Worm (Caenorhabditis elegans) whole organism, L4 larva: Measurements from ENCODE around the gene Y105C5A.1285.

ENCODE experiments used
- F26F4.8 ChIP-seq: fragments of 200-800 bp; sonication (Bioruptor generic); conservative IDR thresholded peaks from 2 replicates; pipeline ENCODE4 v1.3.6; 2022; ENCODE audit warnings: missing genetic modification characterization, missing compliant biosample characterization
- F49E8.2 ChIP-seq: sonication (generic microtip); optimal IDR thresholded peaks from 2 replicates; lab custom pipeline; 2016; ENCODE audit warnings: missing compliant biosample characterization, mild to moderate bottlenecking, missing genetic modification characterization, borderline replicate concordance
- aly-2 ChIP-seq: sonication (generic microtip); optimal IDR thresholded peaks from 2 replicates; lab custom pipeline; 2018; ENCODE audit warnings: missing biosample characterization, missing genetic modification characterization
- ctbp-1 ChIP-seq: fragments of 200-800 bp; sonication (Bioruptor generic); IDR thresholded peaks from 2 replicates; pipeline ENCODE4 v1.3.6; 2022; ENCODE audit warnings: missing genetic modification reagents, missing genetic modification characterization, missing compliant biosample characterization
- daf-12 ChIP-seq: fragments of 150-350 bp; optimal IDR thresholded peaks from 2 replicates; lab custom pipeline; 2014; ENCODE audit warnings: missing biosample characterization, missing genetic modification reagents, missing genetic modification characterization
- daf-16 ChIP-seq, 3 experiments: sonication (generic microtip); optimal IDR thresholded peaks; 2 replicates each; lab custom pipeline; 2016 to 2017; ENCODE audit warnings: missing genetic modification characterization in 3 of 3, missing genetic modification reagents in 3 of 3, mild to moderate bottlenecking in 2 of 3, missing compliant biosample characterization in 2 of 3, missing biosample characterization in 1 of 3, moderate library complexity in 1 of 3
- dve-1 ChIP-seq: sonication (generic microtip); optimal IDR thresholded peaks from 2 replicates; lab custom pipeline; 2017; ENCODE audit warnings: antibody characterized with exemption, mild to moderate bottlenecking, missing genetic modification characterization, missing compliant biosample characterization; ENCODE audit not compliant: insufficient read depth
- egl-43 ChIP-seq: fragments of 200-800 bp; sonication (Bioruptor generic); IDR thresholded peaks from 2 replicates; pipeline ENCODE4 v1.3.6; 2022; ENCODE audit warnings: missing genetic modification reagents, missing genetic modification characterization, missing compliant biosample characterization
- gei-8 ChIP-seq: fragments of 200-800 bp; sonication (Bioruptor generic); optimal IDR thresholded peaks from 2 replicates; lab custom pipeline; 2018; ENCODE audit warnings: mild to moderate bottlenecking, missing genetic modification characterization, missing compliant biosample characterization
- lim-7 ChIP-seq: fragments of 200-800 bp; sonication (Bioruptor generic); IDR thresholded peaks from 2 replicates; pipeline ENCODE4 v1.3.6; 2022; ENCODE audit warnings: missing genetic modification characterization, missing compliant biosample characterization
- lin-15B ChIP-seq: fragments of 150-350 bp; sonication (generic microtip); optimal IDR thresholded peaks from 3 replicates; lab custom pipeline; 2014; ENCODE audit warnings: missing biosample characterization, missing genetic modification characterization
- madf-5 ChIP-seq, 2 experiments: fragments of 200-800 bp; sonication (Bioruptor generic); IDR thresholded peaks; 2 replicates each; pipeline ENCODE4 v1.3.6; 2022; ENCODE audit warnings: missing compliant biosample characterization in 2 of 2, missing genetic modification characterization in 2 of 2
- nhr-102 ChIP-seq: sonication (generic microtip); optimal IDR thresholded peaks from 2 replicates; lab custom pipeline; 2016; ENCODE audit warnings: mild to moderate bottlenecking, missing genetic modification characterization, moderate library complexity, missing compliant biosample characterization
- nhr-111 ChIP-seq: fragments of 200-800 bp; sonication (Bioruptor generic); optimal IDR thresholded peaks from 2 replicates; lab custom pipeline; 2018; ENCODE audit warnings: mild to moderate bottlenecking, missing genetic modification characterization, missing compliant biosample characterization
- nhr-25 ChIP-seq: sonication (generic microtip); optimal IDR thresholded peaks from 2 replicates; lab custom pipeline; 2017; ENCODE audit warnings: missing genetic modification characterization, mild to moderate bottlenecking, missing compliant biosample characterization, antibody characterized with exemption, moderate library complexity, borderline replicate concordance; ENCODE audit not compliant: insufficient read depth
- nhr-42 ChIP-seq: fragments of 200-800 bp; sonication (Bioruptor generic); IDR thresholded peaks from 2 replicates; pipeline ENCODE4 v1.3.6; 2022; ENCODE audit warnings: missing genetic modification characterization, missing compliant biosample characterization
- nhr-6 ChIP-seq: fragments of 150-350 bp; optimal IDR thresholded peaks from 2 replicates; lab custom pipeline; 2014; ENCODE audit warnings: missing biosample characterization, missing genetic modification characterization
- nhr-76 ChIP-seq: fragments of 150-350 bp; optimal IDR thresholded peaks from 2 replicates; lab custom pipeline; 2014; ENCODE audit warnings: missing biosample characterization, missing genetic modification characterization
- nhr-77 ChIP-seq: fragments of 150-350 bp; optimal IDR thresholded peaks from 2 replicates; lab custom pipeline; 2014; ENCODE audit warnings: missing biosample characterization, missing genetic modification characterization
- pha-4 ChIP-seq, 2 experiments: fragments of 150-350 bp in 1 of 2; fragments of 200-800 bp in 1 of 2; sonication (Bioruptor generic) in 1 of 2; IDR thresholded peaks in 1 of 2; optimal IDR thresholded peaks in 1 of 2; 2 replicates each; pipeline versions ENCODE4 v1.3.6 to Lab custom; 2014 to 2022; ENCODE audit warnings: missing genetic modification characterization in 2 of 2, missing genetic modification reagents in 2 of 2, missing biosample characterization in 1 of 2, missing compliant biosample characterization in 1 of 2
- saeg-2 ChIP-seq: fragments of 200-800 bp; sonication (Bioruptor generic); IDR thresholded peaks from 2 replicates; pipeline ENCODE4 v1.3.6; 2022; ENCODE audit warnings: missing genetic modification reagents, missing genetic modification characterization, missing compliant biosample characterization
- snpc-1.2 ChIP-seq: fragments of 200-800 bp; sonication (Bioruptor generic); IDR thresholded peaks from 2 replicates; pipeline ENCODE4 v1.3.6; 2022; ENCODE audit warnings: missing genetic modification reagents, missing genetic modification characterization, missing compliant biosample characterization
- snpc-4 ChIP-seq: fragments of 150-350 bp; optimal IDR thresholded peaks from 2 replicates; lab custom pipeline; 2014; ENCODE audit warnings: missing biosample characterization, missing genetic modification characterization
- spr-1 ChIP-seq: sonication (generic microtip); optimal IDR thresholded peaks from 2 replicates; lab custom pipeline; 2016; ENCODE audit warnings: mild to moderate bottlenecking, missing genetic modification characterization, missing compliant biosample characterization
- unc-39 ChIP-seq: sonication (generic microtip); optimal IDR thresholded peaks from 2 replicates; lab custom pipeline; 2017; ENCODE audit warnings: missing biosample characterization, missing genetic modification characterization
- vab-7 ChIP-seq: fragments of 200-800 bp; sonication (Bioruptor generic); IDR thresholded peaks from 2 replicates; pipeline ENCODE4 v1.3.6; 2022; ENCODE audit warnings: missing genetic modification reagents, missing genetic modification characterization, missing compliant biosample characterization

Y105C5A.1285 gene

DNA sequence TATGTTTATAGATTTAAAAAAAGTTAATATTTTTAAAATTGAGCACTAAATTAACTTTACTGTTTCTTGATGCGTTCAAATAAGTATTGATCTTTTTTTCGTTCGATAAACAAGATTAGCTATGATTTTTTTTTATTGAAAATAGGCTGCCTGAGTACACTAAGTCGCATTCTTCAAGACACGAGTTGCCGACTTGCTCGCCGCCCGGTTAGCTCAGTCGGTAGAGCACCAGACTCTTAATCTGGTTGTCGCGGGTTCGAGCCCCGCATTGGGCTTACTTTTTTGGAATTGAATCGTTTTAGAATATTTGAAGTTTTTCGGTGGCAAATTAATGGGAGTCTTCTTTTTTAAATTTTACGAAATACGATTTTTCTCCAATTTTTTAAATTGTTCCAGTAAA, 41.0 kb downstream of the Y105C5A.1285 start:
- TF ChIP-seq nhr-42 (GFP tag; lab: Robert Waterston, UW) (no peak), snpc-4 (tag; lab: Kevin White, UChicago) (no peak), F26F4.8 (GFP tag; lab: Robert Waterston, UW) (no peak), F49E8.2 (tag; lab: Kevin White, UChicago) (peak; percentile 5), saeg-2 (no peak), snpc-1.2 (GFP tag; lab: Robert Waterston, UW) (peak; percentile 99), nhr-102 (tag; lab: Kevin White, UChicago) (no peak), madf-5 (GFP tag; IDR thresholded peaks at IDR 0.05; lab: Robert Waterston, UW) (peak in 1 of 2 experiments; percentile 67; a peak in 2 of 4 replicates), nhr-6 (tag; lab: Kevin White, UChicago) (no peak), spr-1 (tag; lab: Kevin White, UChicago) (no peak), dve-1 (tag; lab: Kevin White, UChicago) (peak; percentile 18), vab-7 (GFP tag; lab: Robert Waterston, UW) (0 out of 2 replicates have a peak, but pooled peaks have one; percentile 41), unc-39 (tag; lab: Kevin White, UChicago) (no peak), nhr-77 (no peak), gei-8 (no peak), aly-2 (tag; lab: Kevin White, UChicago) (no peak), lin-15B (tag; lab: Kevin White, UChicago) (no peak), nhr-25 (tag; lab: Kevin White, UChicago) (no peak), pha-4 (GFP tag; IDR thresholded peaks at IDR 0.05; lab: Robert Waterston, UW) (peak; percentile 24; the same call in 1 of the 2 replicates), pha-4 (tag; optimal IDR thresholded peaks at IDR 0.05; lab: Kevin White, UChicago) (no peak)
- TF ChIP-seq, all 104 proteins: peak for 6

DNA sequence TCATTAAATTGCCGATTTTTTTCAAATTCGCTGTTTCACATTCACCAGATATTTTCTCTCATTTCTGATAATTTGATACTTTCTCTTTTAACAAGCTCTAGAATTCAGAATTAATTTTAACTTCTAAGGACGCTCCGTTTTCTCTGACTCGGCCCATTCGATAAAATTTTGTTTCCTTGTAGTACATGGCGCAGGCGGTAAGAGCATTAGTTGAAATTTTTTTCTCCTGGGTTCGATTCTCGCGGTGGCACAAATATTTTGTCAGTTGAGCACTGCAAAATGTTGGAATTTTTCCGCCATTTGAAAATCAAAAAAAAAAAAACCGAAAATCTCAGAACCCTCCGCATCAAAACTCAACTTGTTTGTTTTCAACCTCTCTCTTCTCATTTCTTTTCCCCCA, 41.8 kb downstream of the Y105C5A.1285 start:
- no peak for TF ChIP-seq lim-7
- no peak for TF ChIP-seq nhr-76 (tag; lab: Kevin White, UChicago)
- TF ChIP-seq daf-16 (GFP tag; optimal IDR thresholded peaks at IDR 0.05; lab: Kevin White, UChicago): no peak
- no peak for TF ChIP-seq daf-16 (tag; optimal IDR thresholded peaks at IDR 0.05; lab: Kevin White, UChicago)
- TF ChIP-seq daf-12 (tag; lab: Kevin White, UChicago): no peak
- TF ChIP-seq nhr-111 (GFP tag; lab: Kevin White, UChicago): no peak
- no peak for TF ChIP-seq egl-43 (GFP tag; lab: Robert Waterston, UW)
- TF ChIP-seq snpc-1.2 (GFP tag; lab: Robert Waterston, UW): peak; percentile 71
- TF ChIP-seq ctbp-1 (GFP tag; lab: Robert Waterston, UW): no peak
